Worm (Caenorhabditis elegans) whole organism, young adult: ENCODE data around the gene T10B5.3.

Experiments used
- B0019.2 ChIP-seq: fragments of 200-800 bp; sonication (Bioruptor generic); conservative IDR thresholded peaks from 2 replicates; pipeline ENCODE4 v1.3.6; 2022; ENCODE audit warnings: missing genetic modification reagents, missing genetic modification characterization, missing compliant biosample characterization
- B0035.1 ChIP-seq: sonication (generic microtip); optimal IDR thresholded peaks from 2 replicates; lab custom pipeline; 2016; ENCODE audit warnings: missing genetic modification characterization, mild to moderate bottlenecking, missing compliant biosample characterization, missing genotype, missing genetic modification reagents
- B0336.3 ChIP-seq: fragments of 200-800 bp; sonication (Bioruptor generic); IDR thresholded peaks from 2 replicates; pipeline ENCODE4 v1.3.6; 2022; ENCODE audit warnings: missing genetic modification characterization, missing compliant biosample characterization
- D2030.7 ChIP-seq: fragments of 200-800 bp; sonication (Bioruptor generic); IDR thresholded peaks from 2 replicates; pipeline ENCODE4 v1.3.6; 2022; ENCODE audit warnings: missing genetic modification reagents, missing genetic modification characterization, missing compliant biosample characterization
- F22D6.2 ChIP-seq: sonication (generic microtip); optimal IDR thresholded peaks from 2 replicates; lab custom pipeline; 2016; ENCODE audit warnings: mild to moderate bottlenecking, missing genetic modification characterization, missing compliant biosample characterization
- F23B12.7 ChIP-seq: sonication (generic microtip); optimal IDR thresholded peaks from 2 replicates; lab custom pipeline; 2017; ENCODE audit warnings: missing genetic modification characterization, mild to moderate bottlenecking, missing compliant biosample characterization, antibody characterized with exemption, moderate library complexity; ENCODE audit not compliant: insufficient read depth
- F33H1.4 ChIP-seq: fragments of 200-800 bp; sonication (Bioruptor generic); IDR thresholded peaks from 2 replicates; pipeline ENCODE4 v1.3.6; 2022; ENCODE audit warnings: missing genetic modification reagents, missing genetic modification characterization, missing compliant biosample characterization
- F55B11.4 ChIP-seq: sonication (generic microtip); optimal IDR thresholded peaks from 2 replicates; lab custom pipeline; 2016; ENCODE audit warnings: missing compliant biosample characterization, missing genetic modification characterization, borderline replicate concordance; ENCODE audit not compliant: insufficient read depth
- F57C9.4 ChIP-seq: sonication (generic microtip); optimal IDR thresholded peaks from 2 replicates; lab custom pipeline; 2017; ENCODE audit warnings: mild to moderate bottlenecking, missing genetic modification characterization, missing compliant biosample characterization
- T07F8.4 ChIP-seq: sonication (generic microtip); optimal IDR thresholded peaks from 2 replicates; lab custom pipeline; 2016; ENCODE audit warnings: mild to moderate bottlenecking, missing genetic modification characterization, moderate library complexity, missing compliant biosample characterization
- T26A5.8 ChIP-seq: sonication (generic microtip); optimal IDR thresholded peaks from 2 replicates; lab custom pipeline; 2016; ENCODE audit warnings: missing genetic modification characterization, missing compliant biosample characterization
- akir-1 ChIP-seq: fragments of 200-800 bp; sonication (Bioruptor generic); optimal IDR thresholded peaks from 2 replicates; lab custom pipeline; 2018; ENCODE audit warnings: mild to moderate bottlenecking, missing genetic modification characterization, moderate library complexity, missing compliant biosample characterization
- aptf-2 ChIP-seq: fragments of 200-800 bp; sonication (Bioruptor generic); conservative IDR thresholded peaks from 2 replicates; pipeline ENCODE4 v1.3.6; 2022; ENCODE audit warnings: missing genetic modification reagents, missing genetic modification characterization, missing compliant biosample characterization
- atf-7 ChIP-seq: sonication (generic microtip); optimal IDR thresholded peaks from 2 replicates; lab custom pipeline; 2017; ENCODE audit warnings: mild to moderate bottlenecking, missing genetic modification characterization, missing compliant biosample characterization
- cebp-1 ChIP-seq, 2 experiments: fragments of 200-800 bp in 1 of 2; sonication (Bioruptor generic) in 1 of 2; sonication (generic microtip) in 1 of 2; IDR thresholded peaks in 1 of 2; optimal IDR thresholded peaks in 1 of 2; 2 replicates each; pipeline versions ENCODE4 v1.3.6 to Lab custom; 2017 to 2022; ENCODE audit warnings: missing compliant biosample characterization in 2 of 2, missing genetic modification characterization in 2 of 2, mild to moderate bottlenecking in 1 of 2, missing genetic modification reagents in 1 of 2, moderate library complexity in 1 of 2
- ceh-100 ChIP-seq: fragments of 200-800 bp; sonication (Bioruptor generic); IDR thresholded peaks from 2 replicates; pipeline ENCODE4 v1.3.6; 2022; ENCODE audit warnings: missing genetic modification reagents, missing genetic modification characterization, missing compliant biosample characterization
- ceh-40 ChIP-seq: fragments of 200-800 bp; sonication (Bioruptor generic); IDR thresholded peaks from 2 replicates; pipeline ENCODE4 v1.3.6; 2022; ENCODE audit warnings: missing genetic modification characterization, missing compliant biosample characterization
- ceh-91 ChIP-seq: fragments of 200-800 bp; sonication (Bioruptor generic); IDR thresholded peaks from 2 replicates; pipeline ENCODE4 v1.3.6; 2022; ENCODE audit warnings: missing genetic modification reagents, missing genetic modification characterization, missing compliant biosample characterization
- die-1 ChIP-seq: sonication (generic microtip); optimal IDR thresholded peaks from 2 replicates; lab custom pipeline; 2016; ENCODE audit warnings: missing genotype, mild to moderate bottlenecking, missing genetic modification characterization, missing compliant biosample characterization
- dox-1 ChIP-seq: fragments of 200-800 bp; sonication (Bioruptor generic); IDR thresholded peaks from 2 replicates; pipeline ENCODE4 v1.3.6; 2022; ENCODE audit warnings: missing genetic modification reagents, missing genetic modification characterization, missing compliant biosample characterization
- ekl-4 ChIP-seq: fragments of 200-800 bp; sonication (Bioruptor generic); IDR thresholded peaks from 2 replicates; pipeline ENCODE4 v1.3.6; 2022; ENCODE audit warnings: missing genetic modification reagents, missing genetic modification characterization, missing compliant biosample characterization
- gei-17 ChIP-seq: fragments of 200-800 bp; sonication (Bioruptor generic); optimal IDR thresholded peaks from 2 replicates; lab custom pipeline; 2018; ENCODE audit warnings: mild to moderate bottlenecking, missing genetic modification characterization, missing compliant biosample characterization
- hlh-12 ChIP-seq: sonication (generic microtip); optimal IDR thresholded peaks from 2 replicates; lab custom pipeline; 2016; ENCODE audit warnings: missing genetic modification characterization, missing compliant biosample characterization
- hlh-26 ChIP-seq: fragments of 200-800 bp; sonication (Bioruptor generic); conservative IDR thresholded peaks from 2 replicates; pipeline ENCODE4 v1.3.6; 2022; ENCODE audit warnings: missing genetic modification reagents, missing genetic modification characterization, missing compliant biosample characterization
- hmg-1.2 ChIP-seq: fragments of 200-800 bp; sonication (Bioruptor generic); IDR thresholded peaks from 2 replicates; pipeline ENCODE4 v1.3.6; 2022; ENCODE audit warnings: missing genetic modification reagents, missing genetic modification characterization, missing compliant biosample characterization
- lag-1 ChIP-seq: fragments of 200-800 bp; sonication (Bioruptor generic); IDR thresholded peaks from 2 replicates; pipeline ENCODE4 v1.3.6; 2022; ENCODE audit warnings: missing genetic modification reagents, missing genetic modification characterization, missing compliant biosample characterization
- let-526 ChIP-seq: fragments of 200-800 bp; sonication (Bioruptor generic); IDR thresholded peaks from 2 replicates; pipeline ENCODE4 v1.3.6; 2022; ENCODE audit warnings: missing genetic modification reagents, missing genetic modification characterization, missing compliant biosample characterization
- let-607 ChIP-seq, 2 experiments: fragments of 200-800 bp in 1 of 2; sonication (Bioruptor generic) in 1 of 2; sonication (generic microtip) in 1 of 2; optimal IDR thresholded peaks; 2 replicates each; lab custom pipeline; 2016 to 2018; ENCODE audit warnings: mild to moderate bottlenecking in 2 of 2, missing compliant biosample characterization in 2 of 2, missing genetic modification characterization in 2 of 2, moderate library complexity in 2 of 2, missing genotype in 1 of 2
- lin-54 ChIP-seq: fragments of 200-800 bp; sonication (Bioruptor generic); optimal IDR thresholded peaks from 2 replicates; lab custom pipeline; 2018; ENCODE audit warnings: mild to moderate bottlenecking, missing genetic modification characterization, missing compliant biosample characterization
- lsl-1 ChIP-seq: fragments of 200-800 bp; sonication (Bioruptor generic); optimal IDR thresholded peaks from 2 replicates; lab custom pipeline; 2018; ENCODE audit warnings: mild to moderate bottlenecking, missing genetic modification characterization, moderate library complexity, missing compliant biosample characterization
- mcd-1 ChIP-seq: fragments of 200-800 bp; sonication (Bioruptor generic); IDR thresholded peaks from 2 replicates; pipeline ENCODE4 v1.3.6; 2022; ENCODE audit warnings: missing genetic modification reagents, missing genetic modification characterization, missing compliant biosample characterization
- mes-4 ChIP-seq: sonication (generic microtip); optimal IDR thresholded peaks from 2 replicates; lab custom pipeline; 2016; ENCODE audit warnings: missing genotype, missing genetic modification characterization, missing compliant biosample characterization
- nfya-2 ChIP-seq: fragments of 200-800 bp; sonication (Bioruptor generic); IDR thresholded peaks from 2 replicates; pipeline ENCODE4 v1.3.6; 2022; ENCODE audit warnings: missing genetic modification reagents, missing genetic modification characterization, missing compliant biosample characterization
- nhr-179 ChIP-seq: sonication (generic microtip); optimal IDR thresholded peaks from 2 replicates; lab custom pipeline; 2016; ENCODE audit warnings: mild to moderate bottlenecking, missing genetic modification characterization, missing compliant biosample characterization
- pbrm-1 ChIP-seq: fragments of 200-800 bp; sonication (Bioruptor generic); IDR thresholded peaks from 2 replicates; pipeline ENCODE4 v1.3.6; 2022; ENCODE audit warnings: missing genetic modification reagents, missing genetic modification characterization, missing compliant biosample characterization
- rpc-1 ChIP-seq, 2 experiments: fragments of 150-350 bp in 1 of 2; sonication (generic microtip) in 1 of 2; optimal IDR thresholded peaks; 2 replicates each; lab custom pipeline; 2014 to 2018; ENCODE audit warnings: missing biosample characterization in 1 of 2, missing genetic modification characterization in 1 of 2, missing genetic modification reagents in 1 of 2, missing genotype in 1 of 2
- snpc-1.3 ChIP-seq: sonication (generic microtip); optimal IDR thresholded peaks from 2 replicates; lab custom pipeline; 2017; ENCODE audit warnings: missing genetic modification characterization, mild to moderate bottlenecking, missing compliant biosample characterization, antibody characterized with exemption, moderate library complexity, missing genotype, missing genetic modification reagents; ENCODE audit not compliant: insufficient read depth
- snpc-4 ChIP-seq, 5 experiments: fragments of 150-350 bp in 1 of 5; sonication (generic microtip) in 4 of 5; optimal IDR thresholded peaks; 2 replicates each; lab custom pipeline; 2014 to 2018; ENCODE audit warnings: missing genetic modification characterization in 5 of 5, missing biosample characterization in 3 of 5, antibody characterized with exemption in 2 of 5, mild to moderate bottlenecking in 2 of 5, missing compliant biosample characterization in 2 of 5, missing genotype in 2 of 5, moderate library complexity in 2 of 5, missing genetic modification reagents in 1 of 5
- somi-1 ChIP-seq: fragments of 200-800 bp; sonication (Bioruptor generic); optimal IDR thresholded peaks from 2 replicates; lab custom pipeline; 2018; ENCODE audit warnings: mild to moderate bottlenecking, missing genetic modification characterization, missing compliant biosample characterization
- zfh-2 ChIP-seq: fragments of 200-800 bp; sonication (Bioruptor generic); conservative IDR thresholded peaks from 2 replicates; pipeline ENCODE4 v1.3.6; 2022; ENCODE audit warnings: missing genetic modification reagents, missing genetic modification characterization, missing compliant biosample characterization
- ztf-28 ChIP-seq: fragments of 200-800 bp; sonication (Bioruptor generic); IDR thresholded peaks from 2 replicates; pipeline ENCODE4 v1.3.6; 2022; ENCODE audit warnings: missing genetic modification reagents, missing genetic modification characterization, missing compliant biosample characterization

T10B5.3 gene

ce11 chrV:1829973-1830372 is 39.6 kb downstream of the T10B5.3 start, which contains the start of gene Y32G9B.1:
Gene Y32G9B.1 (minus strand): TSS chrV:1830073.
- TF ChIP-seq ceh-40 (GFP tag; lab: Robert Waterston, UW) = no peak
- TF ChIP-seq let-607 (tag; optimal IDR thresholded peaks at IDR 0.05; lab: Kevin White, UChicago) = no peak
- no peak for TF ChIP-seq die-1
- no peak for TF ChIP-seq hmg-1.2 (GFP tag; lab: Robert Waterston, UW)
- TF ChIP-seq lag-1 (GFP tag; lab: Robert Waterston, UW) = no peak
- TF ChIP-seq aptf-2 (GFP tag; lab: Robert Waterston, UW) = no peak

DNA sequence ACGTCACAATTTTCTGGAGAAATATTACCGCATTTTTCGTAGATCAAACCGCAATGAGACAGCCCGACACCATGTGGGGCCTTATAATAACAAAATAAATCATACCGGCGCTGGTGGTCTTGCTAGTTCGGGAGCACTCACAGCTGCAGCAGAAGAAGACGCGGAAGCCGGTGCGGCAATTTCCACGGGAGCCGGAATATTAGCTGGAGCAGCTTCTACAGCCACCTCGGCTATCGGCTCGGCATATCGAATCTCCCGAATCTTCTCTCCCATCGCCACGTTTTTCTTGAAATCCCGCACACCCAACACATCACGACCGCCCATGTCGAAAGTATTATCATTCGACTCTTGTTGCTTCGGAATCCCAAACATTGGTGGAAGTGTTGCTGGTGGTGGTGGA is 45.1 kb downstream of the T10B5.3 start:
- TF ChIP-seq B0336.3 (GFP tag; lab: Robert Waterston, UW) = no peak
- no peak for TF ChIP-seq F22D6.2 (tag; lab: Kevin White, UChicago)
- no peak for TF ChIP-seq ceh-91
- no peak for TF ChIP-seq ceh-100 (GFP tag; lab: Robert Waterston, UW)
- TF ChIP-seq nhr-179 (tag; lab: Kevin White, UChicago) = no peak
- no peak for TF ChIP-seq rpc-1 (optimal IDR thresholded peaks at IDR 0.05; lab: Kevin White, UChicago)
- TF ChIP-seq rpc-1 (tag; optimal IDR thresholded peaks at IDR 0.05; lab: Kevin White, UChicago) = no peak
- peak; percentile 55; the same call in 1 of the 2 replicates for TF ChIP-seq zfh-2 (GFP tag; lab: Robert Waterston, UW)

- TF ChIP-seq rpc-1 (optimal IDR thresholded peaks at IDR 0.05; lab: Kevin White, UChicago) (peak; percentile 18), rpc-1 (tag; optimal IDR thresholded peaks at IDR 0.05; lab: Kevin White, UChicago) (no peak), cebp-1 (GFP tag; IDR thresholded peaks at IDR 0.05; lab: Robert Waterston, UW) (no peak), cebp-1 (tag; optimal IDR thresholded peaks at IDR 0.05; lab: Kevin White, UChicago) (peak; percentile 46), F23B12.7 (tag; lab: Kevin White, UChicago) (no peak), dox-1 (0 out of 2 replicates have a peak, but pooled peaks have one; percentile 17), mcd-1 (GFP tag; lab: Robert Waterston, UW) (peak; percentile 23; the same call in 1 of the 2 replicates), atf-7 (tag; lab: Kevin White, UChicago) (no peak), ztf-28 (GFP tag; lab: Robert Waterston, UW) (no peak), F33H1.4 (GFP tag; lab: Robert Waterston, UW) (no peak), D2030.7 (no peak), zfh-2 (GFP tag; lab: Robert Waterston, UW) (no peak), hlh-12 (tag; lab: Kevin White, UChicago) (no peak), snpc-4 (GFP tag; optimal IDR thresholded peaks at IDR 0.05; lab: Kevin White, UChicago) (no peak), snpc-4 (tag; optimal IDR thresholded peaks at IDR 0.05; lab: Kevin White, UChicago) (peak in 1 of 4 experiments; percentile 5), B0035.1 (no peak), F55B11.4 (tag; lab: Kevin White, UChicago) (no peak)
Measured at ce11 chrV:1821287-1821686, 48.3 kb downstream of the T10B5.3 start, which contains the start of the genes gly-7 and mrpl-39. Gene gly-7 (minus strand): TSS chrV:1821323. Gene mrpl-39 (plus strand): TSS chrV:1821579.

- TF ChIP-seq F57C9.4 = no peak
- no peak for TF ChIP-seq hlh-26
- no peak for TF ChIP-seq let-526
- no peak for TF ChIP-seq akir-1 (GFP tag; lab: Kevin White, UChicago)
- TF ChIP-seq B0019.2 (GFP tag; lab: Robert Waterston, UW) = no peak
- TF ChIP-seq pbrm-1 = no peak
- TF ChIP-seq lin-54 (GFP tag; lab: Kevin White, UChicago) = peak; percentile 32
- no peak for TF ChIP-seq somi-1
- TF ChIP-seq mes-4 (tag; lab: Kevin White, UChicago) = no peak
- no peak for TF ChIP-seq ekl-4 (GFP tag; lab: Robert Waterston, UW)
- peak; percentile 47; the same call in 1 of the 2 replicates for TF ChIP-seq mcd-1 (GFP tag; lab: Robert Waterston, UW)
- no peak for TF ChIP-seq ceh-91
- TF ChIP-seq snpc-1.3 (tag; lab: Kevin White, UChicago) = no peak
- no peak for TF ChIP-seq lsl-1
- peak; percentile 13; the same call in 1 of the 2 replicates for TF ChIP-seq F33H1.4 (GFP tag; lab: Robert Waterston, UW)
- no peak for TF ChIP-seq T26A5.8 (tag; lab: Kevin White, UChicago)
- TF ChIP-seq B0035.1 = no peak
- TF ChIP-seq nfya-2 (GFP tag; lab: Robert Waterston, UW) = no peak
- TF ChIP-seq T07F8.4 = no peak
- TF ChIP-seq gei-17 (GFP tag; lab: Kevin White, UChicago) = no peak
Measured at ce11 chrV:1820749-1821148, 48.8 kb downstream of the T10B5.3 start.
